Worm (Caenorhabditis elegans) whole organism, L2 larva: ENCODE data around the gene K08H2.7.

Experiments used
- ZK546.5 ChIP-seq: sonication (generic microtip); optimal IDR thresholded peaks from 2 replicates; lab custom pipeline; 2017; ENCODE audit warnings: missing biosample characterization, missing genetic modification characterization
- alr-1 ChIP-seq: fragments of 150-350 bp; optimal IDR thresholded peaks from 2 replicates; lab custom pipeline; 2014; ENCODE audit warnings: missing biosample characterization, missing genetic modification characterization
- aly-2 ChIP-seq: fragments of 150-350 bp; optimal IDR thresholded peaks from 2 replicates; lab custom pipeline; 2014; ENCODE audit warnings: missing biosample characterization, missing genetic modification characterization
- ama-1 ChIP-seq: fragments of 150-350 bp; optimal IDR thresholded peaks from 2 replicates; lab custom pipeline; 2018; ENCODE audit warnings: inconsistent platforms
- fos-1 ChIP-seq: fragments of 150-350 bp; optimal IDR thresholded peaks from 2 replicates; lab custom pipeline; 2014; ENCODE audit warnings: missing biosample characterization, missing genetic modification characterization
- nhr-23 ChIP-seq: fragments of 150-350 bp; optimal IDR thresholded peaks from 2 replicates; lab custom pipeline; 2014; ENCODE audit warnings: missing biosample characterization, missing genetic modification reagents, missing genetic modification characterization
- nhr-77 ChIP-seq: fragments of 150-350 bp; optimal IDR thresholded peaks from 2 replicates; lab custom pipeline; 2014; ENCODE audit warnings: missing biosample characterization, missing genetic modification characterization
- peb-1 ChIP-seq: fragments of 150-350 bp; optimal IDR thresholded peaks from 2 replicates; lab custom pipeline; 2014; ENCODE audit warnings: missing biosample characterization, missing genetic modification characterization
- sem-4 ChIP-seq: fragments of 150-350 bp; optimal IDR thresholded peaks from 2 replicates; lab custom pipeline; 2014; ENCODE audit warnings: missing biosample characterization, missing genetic modification reagents, missing genetic modification characterization
- unc-39 ChIP-seq: fragments of 150-350 bp; optimal IDR thresholded peaks from 2 replicates; lab custom pipeline; 2014; ENCODE audit warnings: missing biosample characterization, missing genetic modification characterization
- unc-62 ChIP-seq: fragments of 150-350 bp; optimal IDR thresholded peaks from 2 replicates; lab custom pipeline; 2014; ENCODE audit warnings: missing biosample characterization, missing genetic modification reagents, missing genetic modification characterization
- zag-1 ChIP-seq: fragments of 150-350 bp; optimal IDR thresholded peaks from 2 replicates; lab custom pipeline; 2014; ENCODE audit warnings: missing biosample characterization, missing genetic modification characterization
- ztf-11 ChIP-seq: sonication (generic microtip); optimal IDR thresholded peaks from 2 replicates; lab custom pipeline; 2017; ENCODE audit warnings: missing biosample characterization, missing genetic modification characterization

ce11 chrX:13198134-13198533 lies 50.1 kb downstream of the K08H2.7 start:
- TF ChIP-seq fos-1 (tag; lab: Kevin White, UChicago), result no peak
- no peak for TF ChIP-seq sem-4 (tag; lab: Kevin White, UChicago)
- no peak for TF ChIP-seq nhr-77
- no peak for TF ChIP-seq peb-1 (tag; lab: Kevin White, UChicago)
- no peak for TF ChIP-seq alr-1
- TF ChIP-seq ztf-11 (tag; lab: Kevin White, UChicago), result no peak
- no peak for TF ChIP-seq unc-39 (tag; lab: Kevin White, UChicago)
- TF ChIP-seq zag-1, result no peak
- TF ChIP-seq aly-2 (tag; lab: Kevin White, UChicago), result no peak
- TF ChIP-seq ZK546.5 (tag; lab: Kevin White, UChicago), result no peak
- TF ChIP-seq nhr-23, result no peak
- no peak for TF ChIP-seq ama-1 (lab: Kevin White, UChicago)
- TF ChIP-seq unc-62 (GFP tag; lab: Kevin White, UChicago), result no peak
